Worm (Caenorhabditis elegans): Measurements from ENCODE around the gene nlp-45.

- TF ChIP-seq lsy-2 (tag; optimal IDR thresholded peaks at IDR 0.05) (no peak), unc-62 (GFP tag; optimal IDR thresholded peaks at IDR 0.05) (no peak), ztf-11 (tag; optimal IDR thresholded peaks at IDR 0.05) (no peak), mdl-1 (tag; optimal IDR thresholded peaks at IDR 0.05) (no peak), blmp-1 (tag; optimal IDR thresholded peaks at IDR 0.05; ENCODE audit: insufficient read depth) (no peak), nhr-11 (tag; optimal IDR thresholded peaks at IDR 0.05) (no peak), unc-55 (GFP tag; optimal IDR thresholded peaks at IDR 0.05) (no peak), nhr-25 (tag; optimal IDR thresholded peaks at IDR 0.05) (no peak), nhr-21 (tag; optimal IDR thresholded peaks at IDR 0.05) (no peak), nhr-12 (tag; optimal IDR thresholded peaks at IDR 0.05) (no peak), lin-11 (tag; optimal IDR thresholded peaks at IDR 0.05) (no peak)
Measured at ce11 chrX:2381282-2381681, 43.2 kb upstream of the nlp-45 start, which contains the start of gene F47G3.4.

Measured in whole organism, L2 larva.